Fruit fly (Drosophila melanogaster): ENCODE measurements around the gene CG3285.
A peak's percentile ranks its signal among the peaks of the same experiment; 100 is the strongest.

The CG3285 gene

dm6 chr2L:3376684-3377086 lies 46.0 kb downstream of the CG3285 start, which contains the start of the genes CG9662 and Ptpa (continued):
- TF ChIP-seq tna (GFP tag; IDR thresholded peaks at IDR 0.05; ENCODE audit: partially characterized antibody) (peak; percentile 70), CG10979 (tag; optimal IDR thresholded peaks at IDR 0.05) (peak; percentile 75), tx (GFP tag; optimal IDR thresholded peaks at IDR 0.05) (peak; percentile 86), Ets65A (GFP tag) (peak; percentile 99), seq (GFP tag; IDR thresholded peaks at IDR 0.05) (peak; percentile 50), otp (GFP tag; IDR thresholded peaks at IDR 0.05) (peak; percentile 61; the same call in 2 of the 3 replicates), CG8924 (tag; optimal IDR thresholded peaks at IDR 0.05) (peak; percentile 74), CG11093 (GFP tag; IDR thresholded peaks at IDR 0.05) (peak; percentile 75; the same call in 1 of the 3 replicates), sim (GFP tag; IDR thresholded peaks at IDR 0.05) (no peak), CG17385 (GFP tag; optimal IDR thresholded peaks at IDR 0.05) (peak; percentile 91), peb (GFP tag; IDR thresholded peaks at IDR 0.05) (peak; percentile 67), Sry-β (GFP tag; optimal IDR thresholded peaks at IDR 0.05) (peak; percentile 52), NK7.1 (GFP tag; optimal IDR thresholded peaks at IDR 0.05) (peak; percentile 54), CG3726 (GFP tag; IDR thresholded peaks at IDR 0.05) (peak; percentile 67; the same call in 2 of the 3 replicates), CG7786 (GFP tag; optimal IDR thresholded peaks at IDR 0.05) (peak; percentile 82), Scr (GFP tag; IDR thresholded peaks at IDR 0.05; ENCODE audit: partially characterized antibody) (peak; percentile 96), insv (GFP tag; optimal IDR thresholded peaks at IDR 0.05) (peak in 1 of 2 experiments; percentile 17), CG8944 (GFP tag; optimal IDR thresholded peaks at IDR 0.05) (peak; percentile 78), sqz (GFP tag; optimal IDR thresholded peaks at IDR 0.05) (no peak), Gug (GFP tag; IDR thresholded peaks at IDR 0.05) (peak; percentile 89), CG7928 (GFP tag; optimal IDR thresholded peaks at IDR 0.05) (peak; percentile 57), CG6689 (GFP tag; IDR thresholded peaks at IDR 0.05) (peak; percentile 73), Rx (GFP tag; IDR thresholded peaks at IDR 0.05) (peak; percentile 72), abd-A (tag; optimal IDR thresholded peaks at IDR 0.05) (no peak), zen2 (GFP tag; IDR thresholded peaks at IDR 0.05; ENCODE audit: partially characterized antibody) (peak; percentile 79; the same call in 2 of the 3 replicates), CG16815 (GFP tag; optimal IDR thresholded peaks at IDR 0.05) (peak; percentile 84), CG11085 (GFP tag; IDR thresholded peaks at IDR 0.05) (peak; percentile 74), CG1832 (GFP tag; optimal IDR thresholded peaks at IDR 0.05) (no peak), ci (GFP tag; IDR thresholded peaks at IDR 0.05) (peak; percentile 66; the same call in 2 of the 3 replicates), CG17802 (tag; optimal IDR thresholded peaks at IDR 0.05) (peak; percentile 94), Dll (GFP tag; IDR thresholded peaks at IDR 0.05; ENCODE audit: partially characterized antibody) (peak; percentile 94), kah (GFP tag; optimal IDR thresholded peaks at IDR 0.05) (no peak), Taf1 (GFP tag; IDR thresholded peaks at IDR 0.05) (peak; percentile 70; the same call in 1 of the 2 replicates), wor (GFP tag; IDR thresholded peaks at IDR 0.05) (peak; percentile 79), fd3F (GFP tag; optimal IDR thresholded peaks at IDR 0.05) (peak; percentile 57), lilli (GFP tag; optimal IDR thresholded peaks at IDR 0.05) (peak; percentile 90), croc (GFP tag; conservative IDR thresholded peaks at IDR 0.05) (peak; percentile 80), CG2202 (tag; optimal IDR thresholded peaks at IDR 0.05) (peak; percentile 32), pzg (GFP tag; optimal IDR thresholded peaks at IDR 0.05) (peak; percentile 76), gem (tag; optimal IDR thresholded peaks at IDR 0.05) (peak; percentile 90), usp (GFP tag; optimal IDR thresholded peaks at IDR 0.05) (no peak), phol (tag; optimal IDR thresholded peaks at IDR 0.05) (peak; percentile 91), BEAF-32 (GFP tag; optimal IDR thresholded peaks at IDR 0.05) (peak; percentile 97), Abd-B (GFP tag; optimal IDR thresholded peaks at IDR 0.05) (peak; percentile 92), sisA (GFP tag; IDR thresholded peaks at IDR 0.05) (peak; percentile 92), Deaf1 (tag; optimal IDR thresholded peaks at IDR 0.05) (no peak), lab (GFP tag; optimal IDR thresholded peaks at IDR 0.05) (peak; percentile 69), CG11247 (GFP tag; IDR thresholded peaks at IDR 0.05) (peak; percentile 64), Chrac-16 (GFP tag; optimal IDR thresholded peaks at IDR 0.05) (peak; percentile 86), B-H2 (GFP tag; optimal IDR thresholded peaks at IDR 0.05) (peak; percentile 28)

Measured in whole organism, embryonic.